Worm (Caenorhabditis elegans): Measurements from ENCODE around the gene hlh-8.

DNA sequence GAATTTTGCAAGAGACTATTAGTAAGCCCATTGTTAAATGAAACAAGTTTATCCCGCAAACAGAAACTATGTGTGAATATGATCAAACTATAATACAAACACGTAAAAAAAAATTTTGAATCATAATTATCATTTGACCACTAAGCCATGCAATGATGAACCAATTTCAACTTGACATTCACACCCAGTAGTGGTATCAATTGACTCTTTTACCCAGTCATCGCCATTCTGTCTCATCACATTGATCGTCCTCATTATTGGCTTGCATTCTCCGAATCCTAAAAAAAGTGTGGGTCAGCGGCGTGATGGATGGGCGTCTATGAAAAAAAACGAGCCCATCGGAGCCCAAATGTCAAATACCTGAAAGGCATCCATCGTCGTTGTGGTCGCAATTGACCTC is 4.0 kb downstream of the hlh-8 start:
- no peak for TF ChIP-seq flt-1 (GFP tag; IDR thresholded peaks at IDR 0.05)
- TF ChIP-seq ref-1 (GFP tag; conservative IDR thresholded peaks at IDR 0.05) = no peak
